Fruit fly (Drosophila melanogaster): Measurements from ENCODE around the gene mkg-p.

mkg-p gene

dm6 chr3L:8421808-8422586 lies 16.9 kb upstream of the mkg-p start, which contains the start of gene CG32354:
CG32354 (minus strand) TSS chr3L:8422205.
- TF ChIP-seq CG8319 (GFP tag; optimal IDR thresholded peaks at IDR 0.05): no peak
- TF ChIP-seq Met (GFP tag; optimal IDR thresholded peaks at IDR 0.05): peak; percentile 22
- peak; percentile 43 for TF ChIP-seq OdsH (GFP tag; optimal IDR thresholded peaks at IDR 0.05)
- peak in 1 of 2 experiments; percentile 25 for TF ChIP-seq salr (GFP tag; optimal IDR thresholded peaks at IDR 0.05)
- peak; percentile 25 for TF ChIP-seq topi (GFP tag; optimal IDR thresholded peaks at IDR 0.05)
- peak; percentile 10 for TF ChIP-seq CG9139 (GFP tag; optimal IDR thresholded peaks at IDR 0.05)
- peak; percentile 5 for TF ChIP-seq Eip75B (GFP tag; optimal IDR thresholded peaks at IDR 0.05)
- peak; percentile 14 for TF ChIP-seq Sox14 (GFP tag; optimal IDR thresholded peaks at IDR 0.05)
- peak; percentile 21 for TF ChIP-seq net (GFP tag; optimal IDR thresholded peaks at IDR 0.05)
- TF ChIP-seq fkh (GFP tag; optimal IDR thresholded peaks at IDR 0.05): no peak
- TF ChIP-seq CG6854 (GFP tag; optimal IDR thresholded peaks at IDR 0.05): no peak
- 0 out of 2 replicates have a peak, but pooled peaks have one; percentile 30 for TF ChIP-seq CG15336 (GFP tag; IDR thresholded peaks at IDR 0.05)
- TF ChIP-seq Blimp-1 (GFP tag; optimal IDR thresholded peaks at IDR 0.05): no peak
- TF ChIP-seq CG3032 (tag; optimal IDR thresholded peaks at IDR 0.05): peak; percentile 4
- no peak for TF ChIP-seq CG11902 (GFP tag; optimal IDR thresholded peaks at IDR 0.05)
- TF ChIP-seq CG6276 (GFP tag; optimal IDR thresholded peaks at IDR 0.05): peak; percentile 68
- TF ChIP-seq Lpt (GFP tag; optimal IDR thresholded peaks at IDR 0.05): no peak
- peak; percentile 28; the same call in 1 of the 3 replicates for TF ChIP-seq CG8119 (GFP tag; IDR thresholded peaks at IDR 0.05)
- no peak for TF ChIP-seq CG6792 (GFP tag; optimal IDR thresholded peaks at IDR 0.05)
- no peak for TF ChIP-seq CG16779 (tag; optimal IDR thresholded peaks at IDR 0.05)
- TF ChIP-seq dsx (GFP tag; optimal IDR thresholded peaks at IDR 0.05; ENCODE audit: poor library complexity, severe bottlenecking): peak; percentile 15
- peak; percentile 16 for TF ChIP-seq esn (GFP tag; optimal IDR thresholded peaks at IDR 0.05)
- no peak for TF ChIP-seq CG8632 (GFP tag; optimal IDR thresholded peaks at IDR 0.05)
- TF ChIP-seq CG6163 (GFP tag; IDR thresholded peaks at IDR 0.05): peak; percentile 63; the same call in 2 of the 3 replicates
- peak; percentile 17 for TF ChIP-seq CG1621 (tag; optimal IDR thresholded peaks at IDR 0.05)
- no peak for TF ChIP-seq Smox (GFP tag; optimal IDR thresholded peaks at IDR 0.05)
- peak; percentile 90 for TF ChIP-seq CG32006 (GFP tag; optimal IDR thresholded peaks at IDR 0.05)
- peak; percentile 75 for TF ChIP-seq CG4318 (GFP tag; optimal IDR thresholded peaks at IDR 0.05)
- TF ChIP-seq svp (GFP tag): peak; percentile 53
- peak; percentile 30 for TF ChIP-seq CG3919 (GFP tag; optimal IDR thresholded peaks at IDR 0.05)
- peak; percentile 27 for TF ChIP-seq CG10631 (GFP tag; optimal IDR thresholded peaks at IDR 0.05)
- TF ChIP-seq Hr4 (GFP tag; optimal IDR thresholded peaks at IDR 0.05): peak; percentile 72
- TF ChIP-seq eg (GFP tag; IDR thresholded peaks at IDR 0.05): 0 out of 3 replicates have a peak, but pooled peaks have one; percentile 43
- TF ChIP-seq Sox102F (GFP tag; optimal IDR thresholded peaks at IDR 0.05): peak; percentile 17
- TF ChIP-seq CG6808 (GFP tag; optimal IDR thresholded peaks at IDR 0.05): peak; percentile 25
- no peak for TF ChIP-seq Sox15 (GFP tag; optimal IDR thresholded peaks at IDR 0.05)
- TF ChIP-seq acj6 (GFP tag; optimal IDR thresholded peaks at IDR 0.05): peak; percentile 28
- TF ChIP-seq fd85E (GFP tag; optimal IDR thresholded peaks at IDR 0.05): no peak
- TF ChIP-seq Eip78C (GFP tag): peak; percentile 79
- peak; percentile 16 for TF ChIP-seq CG34406 (GFP tag; optimal IDR thresholded peaks at IDR 0.05)
- TF ChIP-seq dac (GFP tag; optimal IDR thresholded peaks at IDR 0.05): peak; percentile 53
- TF ChIP-seq achi (GFP tag; optimal IDR thresholded peaks at IDR 0.05): peak; percentile 5
- TF ChIP-seq fd59A (GFP tag; optimal IDR thresholded peaks at IDR 0.05): no peak
- TF ChIP-seq ss (GFP tag; optimal IDR thresholded peaks at IDR 0.05): peak; percentile 21 to 65
